Worm (Caenorhabditis elegans): ENCODE data around the gene F34H10.4.

F34H10.4 gene

ce11 chrX:9680119-9680682 is 31.9 kb downstream of the F34H10.4 start, which contains the start of gene ifp-1:
TSS of gene ifp-1 (minus strand) at chrX:9680169.
- TF ChIP-seq med-1 (GFP tag; optimal IDR thresholded peaks at IDR 0.05; ENCODE audit: insufficient read depth) (no peak), ztf-23 (GFP tag; IDR thresholded peaks at IDR 0.05) (no peak), ref-1 (GFP tag; conservative IDR thresholded peaks at IDR 0.05) (no peak), flt-1 (GFP tag; IDR thresholded peaks at IDR 0.05) (no peak), ztf-29 (GFP tag; IDR thresholded peaks at IDR 0.05) (no peak), tab-1 (GFP tag; IDR thresholded peaks at IDR 0.05) (no peak), cog-1 (tag; optimal IDR thresholded peaks at IDR 0.05) (no peak)

- no peak for TF ChIP-seq cog-1 (tag; optimal IDR thresholded peaks at IDR 0.05)
- no peak for TF ChIP-seq med-1 (GFP tag; optimal IDR thresholded peaks at IDR 0.05; ENCODE audit: insufficient read depth)
- TF ChIP-seq flt-1 (GFP tag; IDR thresholded peaks at IDR 0.05), result no peak
- no peak for TF ChIP-seq ztf-29 (GFP tag; IDR thresholded peaks at IDR 0.05)
- TF ChIP-seq ref-1 (GFP tag; conservative IDR thresholded peaks at IDR 0.05), result no peak
- TF ChIP-seq tab-1 (GFP tag; IDR thresholded peaks at IDR 0.05), result no peak
- TF ChIP-seq klf-2 (GFP tag; conservative IDR thresholded peaks at IDR 0.05), result no peak
- no peak for TF ChIP-seq T22C8.4 (GFP tag; IDR thresholded peaks at IDR 0.05)
- TF ChIP-seq ztf-23 (GFP tag; IDR thresholded peaks at IDR 0.05), result no peak
Measured at ce11 chrX:9687264-9687663, 38.9 kb downstream of the F34H10.4 start.

- TF ChIP-seq ref-1 (GFP tag; conservative IDR thresholded peaks at IDR 0.05), result no peak
- TF ChIP-seq ztf-23 (GFP tag; IDR thresholded peaks at IDR 0.05), result no peak
- no peak for TF ChIP-seq klf-2 (GFP tag; conservative IDR thresholded peaks at IDR 0.05)
- no peak for TF ChIP-seq ztf-29 (GFP tag; IDR thresholded peaks at IDR 0.05)
Measured at ce11 chrX:9690445-9690844, 42.1 kb downstream of the F34H10.4 start, which contains the start of gene npr-18. TSS of gene npr-18 (plus strand) at chrX:9690745.

ce11 chrX:9697655-9698054 is 49.3 kb downstream of the F34H10.4 start:
- TF ChIP-seq tab-1 (GFP tag; IDR thresholded peaks at IDR 0.05), result no peak
- no peak for TF ChIP-seq klf-2 (GFP tag; conservative IDR thresholded peaks at IDR 0.05)
- TF ChIP-seq med-1 (GFP tag; optimal IDR thresholded peaks at IDR 0.05; ENCODE audit: insufficient read depth), result no peak
- no peak for TF ChIP-seq flt-1 (GFP tag; IDR thresholded peaks at IDR 0.05)
- TF ChIP-seq ref-1 (GFP tag; conservative IDR thresholded peaks at IDR 0.05), result no peak
- TF ChIP-seq ztf-29 (GFP tag; IDR thresholded peaks at IDR 0.05), result no peak
- no peak for TF ChIP-seq T22C8.4 (GFP tag; IDR thresholded peaks at IDR 0.05)
- no peak for TF ChIP-seq ztf-23 (GFP tag; IDR thresholded peaks at IDR 0.05)
- TF ChIP-seq cog-1 (tag; optimal IDR thresholded peaks at IDR 0.05), result no peak

- no peak for TF ChIP-seq klf-2 (GFP tag; conservative IDR thresholded peaks at IDR 0.05)
- TF ChIP-seq ztf-29 (GFP tag; IDR thresholded peaks at IDR 0.05), result no peak
- TF ChIP-seq med-1 (GFP tag; optimal IDR thresholded peaks at IDR 0.05; ENCODE audit: insufficient read depth), result no peak
- no peak for TF ChIP-seq cog-1 (tag; optimal IDR thresholded peaks at IDR 0.05)
- no peak for TF ChIP-seq T22C8.4 (GFP tag; IDR thresholded peaks at IDR 0.05)
- TF ChIP-seq flt-1 (GFP tag; IDR thresholded peaks at IDR 0.05), result no peak
- no peak for TF ChIP-seq ztf-23 (GFP tag; IDR thresholded peaks at IDR 0.05)
- no peak for TF ChIP-seq ref-1 (GFP tag; conservative IDR thresholded peaks at IDR 0.05)
- TF ChIP-seq tab-1 (GFP tag; IDR thresholded peaks at IDR 0.05), result no peak
Measured at ce11 chrX:9698359-9698758, 50.0 kb downstream of the F34H10.4 start, which contains the start of gene dyf-7. TSS of gene dyf-7 (plus strand) at chrX:9698659.
